Worm (Caenorhabditis elegans) whole organism, early embryonic: ENCODE results near the gene attf-5.

Source experiments
- B0310.2 ChIP-seq: sonication (generic microtip); optimal IDR thresholded peaks from 2 replicates; lab custom pipeline; 2016; ENCODE audit warnings: mild to moderate bottlenecking, missing genetic modification characterization, missing compliant biosample characterization
- ama-1 ChIP-seq: fragments of 150-350 bp; optimal IDR thresholded peaks from 2 replicates; lab custom pipeline; 2014
- ceh-13 ChIP-seq: fragments of 200-800 bp; sonication (Bioruptor generic); optimal IDR thresholded peaks from 2 replicates; lab custom pipeline; 2018; ENCODE audit warnings: mild to moderate bottlenecking, missing genetic modification characterization, missing compliant biosample characterization
- flt-1 ChIP-seq: fragments of 200-800 bp; sonication (Bioruptor generic); IDR thresholded peaks from 2 replicates; pipeline ENCODE4 v1.3.6; 2022; ENCODE audit warnings: missing genetic modification characterization, missing compliant biosample characterization
- hnd-1 ChIP-seq: sonication (generic microtip); optimal IDR thresholded peaks from 2 replicates; lab custom pipeline; 2016; ENCODE audit warnings: missing genetic modification characterization, missing compliant biosample characterization
- pes-1 ChIP-seq: fragments of 200-800 bp; sonication (Bioruptor generic); IDR thresholded peaks from 2 replicates; pipeline ENCODE4 v1.3.6; 2022; ENCODE audit warnings: missing genetic modification reagents, missing genetic modification characterization, missing compliant biosample characterization
- scrt-1 ChIP-seq: fragments of 200-800 bp; sonication (Bioruptor generic); IDR thresholded peaks from 2 replicates; pipeline ENCODE4 v1.3.6; 2022; ENCODE audit warnings: missing genetic modification characterization, missing compliant biosample characterization
- sea-1 ChIP-seq: fragments of 200-800 bp; sonication (Bioruptor generic); conservative IDR thresholded peaks from 2 replicates; pipeline ENCODE4 v1.3.6; 2022; ENCODE audit warnings: missing genetic modification characterization, missing compliant biosample characterization
- tbx-11 ChIP-seq: fragments of 200-800 bp; sonication (Bioruptor generic); IDR thresholded peaks from 2 replicates; pipeline ENCODE4 v1.3.6; 2022; ENCODE audit warnings: missing genetic modification characterization, missing compliant biosample characterization
- tra-4 ChIP-seq: sonication (generic microtip); optimal IDR thresholded peaks from 2 replicates; lab custom pipeline; 2017; ENCODE audit warnings: missing genetic modification characterization, missing compliant biosample characterization

DNA sequence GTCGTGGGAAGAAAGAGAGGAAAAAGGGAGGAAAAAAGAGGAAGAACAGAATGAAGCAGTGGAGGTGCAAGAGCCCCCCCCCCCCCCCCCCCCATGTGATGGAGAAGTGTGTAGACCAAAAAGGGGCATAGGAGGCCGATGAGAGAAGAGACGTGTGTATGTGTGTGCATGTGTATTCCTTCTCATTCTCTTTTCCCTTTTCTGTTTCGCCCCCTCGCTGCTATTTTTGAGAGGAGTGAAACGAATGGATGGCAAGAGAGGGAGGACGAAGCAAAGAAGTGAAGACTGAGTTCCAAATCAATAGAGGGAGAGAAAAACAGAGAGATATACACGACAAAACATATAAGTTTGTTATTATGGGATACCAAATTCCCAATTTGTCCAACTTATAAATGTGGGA, 27.6 kb upstream of the attf-5 start:
- TF ChIP-seq flt-1 (GFP tag; lab: Robert Waterston, UW): no peak
- no peak for TF ChIP-seq ama-1 (lab: Kevin White, UChicago)
- TF ChIP-seq ceh-13 (GFP tag; lab: Kevin White, UChicago): no peak
- no peak for TF ChIP-seq sea-1 (GFP tag; lab: Robert Waterston, UW)
- TF ChIP-seq hnd-1 (tag; lab: Kevin White, UChicago): no peak
- TF ChIP-seq tbx-11 (GFP tag; lab: Robert Waterston, UW): no peak
- TF ChIP-seq scrt-1 (GFP tag; lab: Robert Waterston, UW): no peak
- TF ChIP-seq B0310.2 (tag; lab: Kevin White, UChicago): no peak
- TF ChIP-seq tra-4: no peak
- TF ChIP-seq pes-1 (GFP tag; lab: Robert Waterston, UW): no peak
